Worm (Caenorhabditis elegans) whole organism, L2 larva: ENCODE data around the gene amx-3.

ENCODE experiments used
- ceh-82 ChIP-seq: fragments of 150-350 bp; optimal IDR thresholded peaks from 2 replicates; lab custom pipeline; 2014; ENCODE audit warnings: missing biosample characterization, missing genetic modification characterization
- elt-3 ChIP-seq: sonication (generic microtip); optimal IDR thresholded peaks from 2 replicates; lab custom pipeline; 2017; ENCODE audit warnings: missing biosample characterization, missing genetic modification characterization

- TF ChIP-seq elt-3 (tag; lab: Kevin White, UChicago): no peak
- no peak for TF ChIP-seq ceh-82 (tag; lab: Kevin White, UChicago)
These were observed 16.9 kb upstream of the amx-3 start for ce11 chrV:20920390-20920789.
